Worm (Caenorhabditis elegans) whole organism, L1 larva: ENCODE data around the gene srw-82.

Experiments
- C04F5.9 ChIP-seq: sonication (generic microtip); optimal IDR thresholded peaks from 2 replicates; lab custom pipeline; 2016; ENCODE audit warnings: missing genetic modification characterization, missing compliant biosample characterization
- C16A3.4 ChIP-seq: fragments of 150-350 bp; optimal IDR thresholded peaks from 2 replicates; lab custom pipeline; 2014; ENCODE audit warnings: missing biosample characterization, missing genetic modification characterization
- C34B4.2 ChIP-seq: sonication (generic microtip); optimal IDR thresholded peaks from 2 replicates; lab custom pipeline; 2017; ENCODE audit warnings: mild to moderate bottlenecking, missing genetic modification characterization, missing compliant biosample characterization
- F16B12.6 ChIP-seq: fragments of 150-350 bp; optimal IDR thresholded peaks from 2 replicates; lab custom pipeline; 2014; ENCODE audit warnings: missing biosample characterization, missing genetic modification characterization
- aha-1 ChIP-seq: fragments of 150-350 bp; optimal IDR thresholded peaks from 2 replicates; lab custom pipeline; 2014; ENCODE audit warnings: missing biosample characterization, missing genetic modification characterization
- ceh-63 ChIP-seq: fragments of 200-800 bp; sonication (Bioruptor generic); optimal IDR thresholded peaks from 2 replicates; lab custom pipeline; 2018; ENCODE audit warnings: mild to moderate bottlenecking, missing genetic modification characterization, missing compliant biosample characterization
- ceh-90 ChIP-seq: sonication (generic microtip); optimal IDR thresholded peaks from 2 replicates; lab custom pipeline; 2016; ENCODE audit warnings: missing genetic modification characterization, missing compliant biosample characterization
- dsc-1 ChIP-seq: sonication (generic microtip); optimal IDR thresholded peaks from 2 replicates; lab custom pipeline; 2016; ENCODE audit warnings: mild to moderate bottlenecking, missing genetic modification characterization, missing compliant biosample characterization
- efl-1 ChIP-seq, 4 experiments: fragments of 150-350 bp; optimal IDR thresholded peaks in 3 of 4; peaks in 1 of 4; 1 replicate in 1 of 4; 2 replicates in 3 of 4; lab custom pipeline; 2014; ENCODE audit warnings: missing biosample characterization in 2 of 4, missing genetic modification characterization in 2 of 4, missing genetic modification reagents in 2 of 4
- egl-13 ChIP-seq: sonication (generic microtip); optimal IDR thresholded peaks from 2 replicates; lab custom pipeline; 2016; ENCODE audit warnings: missing genotype, missing genetic modification reagents, missing genetic modification characterization, missing compliant biosample characterization
- fkh-10 ChIP-seq: sonication (generic microtip); optimal IDR thresholded peaks from 2 replicates; lab custom pipeline; 2017; ENCODE audit warnings: missing biosample characterization, missing genetic modification reagents, missing genetic modification characterization
- fkh-4 ChIP-seq: sonication (generic microtip); optimal IDR thresholded peaks from 2 replicates; lab custom pipeline; 2016; ENCODE audit warnings: missing compliant biosample characterization, missing genetic modification characterization, borderline replicate concordance
- fkh-8 ChIP-seq: sonication (generic microtip); optimal IDR thresholded peaks from 2 replicates; lab custom pipeline; 2016; ENCODE audit warnings: mild to moderate bottlenecking, missing genetic modification characterization, missing compliant biosample characterization
- grh-1 ChIP-seq: fragments of 200-800 bp; sonication (Bioruptor generic); IDR thresholded peaks from 2 replicates; pipeline ENCODE4 v1.3.6; 2022; ENCODE audit warnings: missing genetic modification reagents, missing genetic modification characterization, missing compliant biosample characterization
- hpl-2 ChIP-seq: fragments of 150-350 bp; optimal IDR thresholded peaks from 2 replicates; lab custom pipeline; 2014; ENCODE audit warnings: missing biosample characterization, missing genetic modification reagents, missing genetic modification characterization
- isw-1 ChIP-seq: fragments of 200-800 bp; sonication (Bioruptor generic); IDR thresholded peaks from 2 replicates; pipeline ENCODE4 v1.3.6; 2022; ENCODE audit warnings: missing genetic modification characterization, missing compliant biosample characterization
- jun-1 ChIP-seq: fragments of 150-350 bp; optimal IDR thresholded peaks from 2 replicates; lab custom pipeline; 2014; ENCODE audit warnings: missing biosample characterization, missing genetic modification reagents, missing genetic modification characterization
- lin-35 ChIP-seq, 2 experiments: fragments of 150-350 bp; optimal IDR thresholded peaks; 2 replicates each; lab custom pipeline; 2014; ENCODE audit warnings: missing biosample characterization in 2 of 2, missing genetic modification characterization in 2 of 2, missing genetic modification reagents in 2 of 2
- lin-39 ChIP-seq: fragments of 150-350 bp; optimal IDR thresholded peaks from 2 replicates; lab custom pipeline; 2014; ENCODE audit warnings: missing biosample characterization, missing genetic modification reagents, missing genetic modification characterization
- mab-9 ChIP-seq: fragments of 200-800 bp; sonication (Bioruptor generic); IDR thresholded peaks from 2 replicates; pipeline ENCODE4 v1.3.6; 2022; ENCODE audit warnings: missing genetic modification reagents, missing genetic modification characterization, missing compliant biosample characterization
- nhr-19 ChIP-seq: fragments of 200-800 bp; sonication (Bioruptor generic); conservative IDR thresholded peaks from 2 replicates; pipeline ENCODE4 v1.3.6; 2022; ENCODE audit warnings: missing genetic modification characterization, missing compliant biosample characterization
- nhr-237 ChIP-seq: fragments of 150-350 bp; optimal IDR thresholded peaks from 2 replicates; lab custom pipeline; 2014; ENCODE audit warnings: missing biosample characterization, missing genetic modification characterization
- nhr-28 ChIP-seq: fragments of 150-350 bp; optimal IDR thresholded peaks from 2 replicates; lab custom pipeline; 2014; ENCODE audit warnings: missing biosample characterization, missing genetic modification characterization
- nhr-71 ChIP-seq: sonication (generic microtip); optimal IDR thresholded peaks from 2 replicates; lab custom pipeline; 2016; ENCODE audit warnings: mild to moderate bottlenecking, missing genetic modification characterization, moderate library complexity, missing compliant biosample characterization
- nhr-77 ChIP-seq: fragments of 150-350 bp; optimal IDR thresholded peaks from 2 replicates; lab custom pipeline; 2014; ENCODE audit warnings: missing biosample characterization, missing genetic modification characterization
- nhr-84 ChIP-seq: sonication (generic microtip); optimal IDR thresholded peaks from 2 replicates; lab custom pipeline; 2017; ENCODE audit warnings: missing biosample characterization, missing genetic modification characterization
- nhr-85 ChIP-seq: sonication (generic microtip); peaks from one replicate; lab custom pipeline; 2016; ENCODE audit warnings: missing genetic modification characterization, inconsistent platforms, missing compliant biosample characterization
- pax-3 ChIP-seq: fragments of 200-800 bp; sonication (Bioruptor generic); optimal IDR thresholded peaks from 2 replicates; lab custom pipeline; 2018; ENCODE audit warnings: mild to moderate bottlenecking, missing genetic modification characterization, moderate library complexity, missing compliant biosample characterization
- pqm-1 ChIP-seq: sonication (generic microtip); optimal IDR thresholded peaks from 3 replicates; lab custom pipeline; 2017; ENCODE audit warnings: missing biosample characterization, missing genetic modification characterization
- rnt-1 ChIP-seq: sonication (generic microtip); optimal IDR thresholded peaks from 2 replicates; lab custom pipeline; 2016; ENCODE audit warnings: mild to moderate bottlenecking, missing genetic modification characterization, moderate library complexity, missing compliant biosample characterization
- skn-1 ChIP-seq: fragments of 150-350 bp; optimal IDR thresholded peaks from 2 replicates; lab custom pipeline; 2014; ENCODE audit warnings: missing biosample characterization, missing genetic modification characterization
- snpc-4 ChIP-seq: fragments of 150-350 bp; optimal IDR thresholded peaks from 2 replicates; lab custom pipeline; 2014; ENCODE audit warnings: missing biosample characterization, missing genetic modification characterization
- swsn-7 ChIP-seq: sonication (generic microtip); optimal IDR thresholded peaks from 2 replicates; lab custom pipeline; 2016; ENCODE audit warnings: missing genetic modification characterization, missing compliant biosample characterization
- tbx-2 ChIP-seq: sonication (generic microtip); optimal IDR thresholded peaks from 2 replicates; lab custom pipeline; 2016; ENCODE audit warnings: missing genetic modification characterization, missing compliant biosample characterization
- unc-130 ChIP-seq: fragments of 150-350 bp; optimal IDR thresholded peaks from 2 replicates; lab custom pipeline; 2017; ENCODE audit warnings: missing biosample characterization, missing genetic modification characterization, inconsistent platforms
- unc-62 ChIP-seq: fragments of 150-350 bp; optimal IDR thresholded peaks from 2 replicates; lab custom pipeline; 2014; ENCODE audit warnings: missing biosample characterization, missing genetic modification reagents, missing genetic modification characterization
- vab-15 ChIP-seq: sonication (generic microtip); optimal IDR thresholded peaks from 2 replicates; lab custom pipeline; 2017; ENCODE audit warnings: missing genotype, mild to moderate bottlenecking, missing genetic modification characterization, missing compliant biosample characterization
- xbp-1 ChIP-seq: sonication (generic microtip); optimal IDR thresholded peaks from 2 replicates; lab custom pipeline; 2016; ENCODE audit warnings: missing genetic modification characterization, missing compliant biosample characterization
- ztf-11 ChIP-seq, 2 experiments: sonication (generic microtip); optimal IDR thresholded peaks; 2 replicates each; lab custom pipeline; 2016 to 2017; ENCODE audit warnings: missing genetic modification characterization in 2 of 2, missing biosample characterization in 1 of 2, missing compliant biosample characterization in 1 of 2

srw-82 gene

DNA sequence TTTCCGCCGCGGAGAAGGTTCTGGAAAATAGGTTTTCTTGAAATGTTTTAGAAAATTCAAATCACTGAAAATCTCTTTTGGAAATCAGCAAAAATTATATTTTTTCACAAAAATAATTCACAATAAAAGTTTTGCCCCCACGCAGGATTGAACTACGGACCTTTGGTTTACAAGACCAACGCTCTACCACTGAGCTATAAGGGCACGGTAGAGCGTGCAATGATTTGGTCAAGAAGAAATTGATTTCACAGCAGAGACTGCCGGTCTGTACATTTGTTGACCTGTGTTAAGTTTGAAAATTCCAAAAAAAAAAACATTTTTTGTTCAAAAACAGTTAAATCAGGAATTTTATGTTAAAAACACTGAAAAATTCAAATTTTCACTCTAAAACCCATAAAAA lies 19.2 kb upstream of the srw-82 start:
- TF ChIP-seq unc-62 (GFP tag; lab: Kevin White, UChicago), result no peak
- no peak for TF ChIP-seq tbx-2 (tag; lab: Kevin White, UChicago)
- no peak for TF ChIP-seq F16B12.6 (tag; lab: Kevin White, UChicago)
- no peak for TF ChIP-seq C16A3.4 (tag; lab: Kevin White, UChicago)
- no peak for TF ChIP-seq fkh-8 (tag; lab: Kevin White, UChicago)
- no peak for TF ChIP-seq vab-15 (tag; lab: Kevin White, UChicago)
- TF ChIP-seq pqm-1 (tag; lab: Kevin White, UChicago), result no peak
- no peak for TF ChIP-seq ceh-63 (GFP tag; lab: Kevin White, UChicago)
- no peak for TF ChIP-seq nhr-84 (tag; lab: Kevin White, UChicago)
- TF ChIP-seq mab-9 (GFP tag; lab: Robert Waterston, UW), result no peak
- no peak for TF ChIP-seq nhr-28 (tag; lab: Kevin White, UChicago)
- peak in 1 of 2 experiments; percentile 2 for TF ChIP-seq lin-35 (GFP tag; optimal IDR thresholded peaks at IDR 0.05; lab: Kevin White, UChicago)
- TF ChIP-seq efl-1 (optimal IDR thresholded peaks at IDR 0.05; lab: Kevin White, UChicago), result no peak
- TF ChIP-seq efl-1 (GFP tag; optimal IDR thresholded peaks at IDR 0.05 in 1 of 2; lab: Kevin White, UChicago), result peak in 1 of 2 experiments; percentile 23

DNA sequence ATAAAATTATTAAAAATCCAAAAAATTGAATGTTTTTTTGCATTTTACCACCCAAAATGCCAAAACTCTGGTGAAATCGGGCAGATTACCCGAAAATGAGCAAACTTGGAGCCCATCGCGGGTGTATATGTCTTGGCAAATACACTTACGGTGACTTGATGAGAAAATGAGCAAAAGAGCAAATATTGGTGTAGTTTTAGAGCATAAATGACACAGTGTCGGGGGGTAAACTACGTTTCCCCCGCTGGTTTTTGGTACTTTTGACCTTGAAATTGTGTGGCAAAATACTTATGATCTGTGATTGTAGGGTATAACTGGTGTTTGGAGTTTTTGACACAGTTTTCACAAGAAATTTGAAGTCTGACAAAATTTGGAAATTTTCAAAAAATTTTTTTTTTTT lies 18.7 kb upstream of the srw-82 start, which contains the start of gene ZK262.2:
ZK262.2 (minus strand) TSS at position 101 of the 400 bp plus-strand sequence.
- TF ChIP-seq ceh-63 (GFP tag; lab: Kevin White, UChicago), result no peak

DNA sequence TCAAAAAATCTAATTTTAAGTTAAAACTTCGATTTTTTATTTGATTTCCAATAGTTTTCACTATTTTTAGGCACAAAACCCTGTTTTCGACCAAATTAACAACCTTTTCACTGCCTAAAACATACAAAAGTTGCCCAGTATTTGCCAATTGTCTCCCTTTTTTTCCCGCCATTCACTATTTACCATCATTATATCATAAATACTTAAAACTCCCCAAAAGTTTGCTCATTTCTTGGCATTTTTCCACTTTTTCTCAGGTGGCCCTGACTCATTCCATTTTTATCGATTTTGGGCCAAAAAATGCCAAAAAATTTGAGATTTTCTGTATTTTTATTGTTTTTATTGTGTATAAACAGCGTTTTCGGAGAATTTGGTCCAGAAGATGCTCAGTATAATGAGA lies 17.5 kb upstream of the srw-82 start, which contains the start of gene txt-8:
txt-8 (plus strand) TSS at position 301 of the 400 bp plus-strand sequence.
- TF ChIP-seq isw-1 (GFP tag; lab: Robert Waterston, UW) (no peak), vab-15 (tag; lab: Kevin White, UChicago) (no peak), fkh-10 (GFP tag; lab: Kevin White, UChicago) (no peak), nhr-85 (tag; lab: Kevin White, UChicago) (no peak), snpc-4 (tag; lab: Kevin White, UChicago) (no peak), tbx-2 (tag; lab: Kevin White, UChicago) (no peak), unc-130 (tag; lab: Kevin White, UChicago) (no peak), skn-1 (tag; lab: Kevin White, UChicago) (no peak), F16B12.6 (tag; lab: Kevin White, UChicago) (no peak), ceh-90 (tag; lab: Kevin White, UChicago) (no peak), C04F5.9 (tag; lab: Kevin White, UChicago) (no peak), jun-1 (tag; lab: Kevin White, UChicago) (no peak), xbp-1 (tag; lab: Kevin White, UChicago) (no peak), dsc-1 (tag; lab: Kevin White, UChicago) (no peak), nhr-77 (tag; lab: Kevin White, UChicago) (no peak), nhr-237 (tag; lab: Kevin White, UChicago) (no peak), swsn-7 (tag; lab: Kevin White, UChicago) (no peak)

DNA sequence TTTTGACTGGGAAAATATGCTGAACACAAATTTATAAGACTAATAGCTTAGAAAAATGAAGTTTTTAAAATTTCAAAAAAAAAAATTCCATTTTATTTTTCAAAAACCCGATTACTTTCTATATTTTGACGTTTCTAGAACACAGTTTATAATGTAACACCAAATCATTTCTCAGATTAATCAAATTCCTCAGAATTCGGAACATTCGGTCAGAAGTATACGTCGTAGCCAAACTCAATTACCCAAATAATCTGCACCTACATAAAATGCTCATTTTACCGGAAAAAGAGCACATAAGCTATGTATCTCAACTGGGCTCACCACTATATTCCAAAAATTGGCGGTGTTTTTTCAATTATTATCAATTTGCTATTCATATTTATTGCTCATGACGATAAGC lies 10.8 kb upstream of the srw-82 start, which contains the start of gene srj-26:
srj-26 (plus strand) TSS at position 301 of the 400 bp plus-strand sequence.
- TF ChIP-seq egl-13 (tag; lab: Kevin White, UChicago) (no peak), C34B4.2 (tag; lab: Kevin White, UChicago) (no peak), aha-1 (tag; lab: Kevin White, UChicago) (no peak), pax-3 (no peak), fkh-4 (no peak), fkh-10 (GFP tag; lab: Kevin White, UChicago) (no peak), lin-39 (tag; lab: Kevin White, UChicago) (no peak), ceh-90 (tag; lab: Kevin White, UChicago) (no peak), vab-15 (tag; lab: Kevin White, UChicago) (no peak), nhr-71 (tag; lab: Kevin White, UChicago) (no peak), nhr-19 (no peak), hpl-2 (no peak), pqm-1 (tag; lab: Kevin White, UChicago) (no peak), nhr-77 (tag; lab: Kevin White, UChicago) (no peak), grh-1 (no peak), rnt-1 (tag; lab: Kevin White, UChicago) (no peak), F16B12.6 (tag; lab: Kevin White, UChicago) (no peak), fkh-8 (tag; lab: Kevin White, UChicago) (no peak), ztf-11 (tag; optimal IDR thresholded peaks at IDR 0.05; lab: Kevin White, UChicago) (no peak), C16A3.4 (tag; lab: Kevin White, UChicago) (no peak)
